Worm (Caenorhabditis elegans) whole organism, L3 larva: Measurements from ENCODE around the gene F33C8.4.

Experiments used
- R02D3.7 ChIP-seq: fragments of 150-350 bp; optimal IDR thresholded peaks from 2 replicates; lab custom pipeline; 2014; ENCODE audit warnings: missing biosample characterization, missing genetic modification characterization
- ZK546.5 ChIP-seq: sonication (generic microtip); optimal IDR thresholded peaks from 2 replicates; lab custom pipeline; 2017; ENCODE audit warnings: missing biosample characterization, missing genetic modification characterization
- ama-1 ChIP-seq: fragments of 150-350 bp; optimal IDR thresholded peaks from 2 replicates; lab custom pipeline; 2018
- ceh-28 ChIP-seq: fragments of 150-350 bp; optimal IDR thresholded peaks from 2 replicates; lab custom pipeline; 2014; ENCODE audit warnings: missing biosample characterization, missing genetic modification reagents, missing genetic modification characterization
- ceh-9 ChIP-seq: sonication (generic microtip); optimal IDR thresholded peaks from 2 replicates; lab custom pipeline; 2018; ENCODE audit warnings: missing biosample characterization, missing genetic modification characterization
- daf-12 ChIP-seq: fragments of 150-350 bp; optimal IDR thresholded peaks from 2 replicates; lab custom pipeline; 2014; ENCODE audit warnings: missing biosample characterization, missing genetic modification reagents, missing genetic modification characterization
- egl-27 ChIP-seq: sonication (generic microtip); optimal IDR thresholded peaks from 4 replicates; lab custom pipeline; 2017; ENCODE audit warnings: missing biosample characterization, missing genetic modification reagents, missing genetic modification characterization
- egl-5 ChIP-seq: fragments of 150-350 bp; optimal IDR thresholded peaks from 2 replicates; lab custom pipeline; 2017; ENCODE audit warnings: missing biosample characterization, missing genetic modification reagents, missing genetic modification characterization, inconsistent platforms
- elt-1 ChIP-seq: fragments of 150-350 bp; optimal IDR thresholded peaks from 2 replicates; lab custom pipeline; 2014; ENCODE audit warnings: missing biosample characterization, missing genetic modification characterization
- elt-2 ChIP-seq: sonication (generic microtip); optimal IDR thresholded peaks from 2 replicates; lab custom pipeline; 2016; ENCODE audit warnings: missing genetic modification reagents, mild to moderate bottlenecking, missing genetic modification characterization, missing compliant biosample characterization
- elt-3 ChIP-seq, 3 experiments: fragments of 150-350 bp in 1 of 3; sonication (generic microtip) in 2 of 3; optimal IDR thresholded peaks; 2 replicates in 2 of 3; 4 replicates in 1 of 3; lab custom pipeline; 2014 to 2017; ENCODE audit warnings: missing biosample characterization in 3 of 3, missing genetic modification characterization in 3 of 3
- eor-1 ChIP-seq, 2 experiments: fragments of 150-350 bp; optimal IDR thresholded peaks; 2 replicates each; lab custom pipeline; 2014 to 2018; ENCODE audit warnings: missing biosample characterization in 2 of 2, missing genetic modification characterization in 2 of 2
- fkh-10 ChIP-seq: sonication (generic microtip); optimal IDR thresholded peaks from 2 replicates; lab custom pipeline; 2017; ENCODE audit warnings: missing biosample characterization, missing genetic modification reagents, missing genetic modification characterization
- fkh-2 ChIP-seq: fragments of 150-350 bp; optimal IDR thresholded peaks from 2 replicates; lab custom pipeline; 2014; ENCODE audit warnings: missing biosample characterization, missing genetic modification reagents, missing genetic modification characterization
- jun-1 ChIP-seq: fragments of 150-350 bp; optimal IDR thresholded peaks from 2 replicates; lab custom pipeline; 2014; ENCODE audit warnings: missing biosample characterization, missing genetic modification reagents, missing genetic modification characterization
- lin-39 ChIP-seq: fragments of 150-350 bp; optimal IDR thresholded peaks from 2 replicates; lab custom pipeline; 2018; ENCODE audit warnings: missing biosample characterization, missing genetic modification reagents, missing genetic modification characterization
- mdl-1 ChIP-seq: fragments of 150-350 bp; optimal IDR thresholded peaks from 2 replicates; lab custom pipeline; 2014; ENCODE audit warnings: missing biosample characterization, missing genetic modification characterization
- mml-1 ChIP-seq: fragments of 150-350 bp; sonication (generic microtip); optimal IDR thresholded peaks from 3 replicates; lab custom pipeline; 2014; ENCODE audit warnings: missing biosample characterization, missing genetic modification characterization
- nhr-11 ChIP-seq: fragments of 150-350 bp; optimal IDR thresholded peaks from 2 replicates; lab custom pipeline; 2014; ENCODE audit warnings: missing biosample characterization, missing genetic modification characterization
- nhr-12 ChIP-seq: fragments of 150-350 bp; optimal IDR thresholded peaks from 2 replicates; lab custom pipeline; 2014; ENCODE audit warnings: missing biosample characterization, missing genetic modification characterization
- nhr-237 ChIP-seq: fragments of 150-350 bp; optimal IDR thresholded peaks from 2 replicates; lab custom pipeline; 2014; ENCODE audit warnings: missing biosample characterization, missing genetic modification characterization
- nhr-25 ChIP-seq: sonication (generic microtip); optimal IDR thresholded peaks from 2 replicates; lab custom pipeline; 2017; ENCODE audit warnings: missing biosample characterization, missing genetic modification characterization
- nhr-28 ChIP-seq: fragments of 150-350 bp; optimal IDR thresholded peaks from 2 replicates; lab custom pipeline; 2014; ENCODE audit warnings: missing biosample characterization, missing genetic modification characterization
- nhr-43 ChIP-seq: sonication (generic microtip); optimal IDR thresholded peaks from 2 replicates; lab custom pipeline; 2016; ENCODE audit warnings: mild to moderate bottlenecking, missing genetic modification characterization, missing compliant biosample characterization; ENCODE audit not compliant: poor library complexity, severe bottlenecking
- nhr-67 ChIP-seq: fragments of 150-350 bp; optimal IDR thresholded peaks from 2 replicates; lab custom pipeline; 2014; ENCODE audit warnings: missing biosample characterization, missing genetic modification characterization
- nhr-76 ChIP-seq: fragments of 150-350 bp; sonication (generic microtip); optimal IDR thresholded peaks from 5 replicates; lab custom pipeline; 2014; ENCODE audit warnings: missing biosample characterization, missing genetic modification characterization
- pqm-1 ChIP-seq: fragments of 150-350 bp; optimal IDR thresholded peaks from 2 replicates; lab custom pipeline; 2017; ENCODE audit warnings: missing biosample characterization, missing genetic modification characterization, inconsistent platforms
- sea-2 ChIP-seq: fragments of 150-350 bp; sonication (generic microtip); optimal IDR thresholded peaks from 4 replicates; lab custom pipeline; 2014; ENCODE audit warnings: missing biosample characterization, missing genetic modification reagents, missing genetic modification characterization
- tbx-2 ChIP-seq: sonication (generic microtip); optimal IDR thresholded peaks from 2 replicates; lab custom pipeline; 2016; ENCODE audit warnings: mild to moderate bottlenecking, missing genetic modification characterization, missing compliant biosample characterization
- unc-62 ChIP-seq: fragments of 150-350 bp; sonication (generic microtip); optimal IDR thresholded peaks from 4 replicates; lab custom pipeline; 2014; ENCODE audit warnings: missing biosample characterization, missing genetic modification reagents, missing genetic modification characterization
- ztf-11 ChIP-seq: fragments of 150-350 bp; optimal IDR thresholded peaks from 2 replicates; lab custom pipeline; 2014; ENCODE audit warnings: missing biosample characterization, missing genetic modification characterization

The F33C8.4 gene

ce11 chrX:14715459-14715858 lies 16.6 kb upstream of the F33C8.4 start:
- TF ChIP-seq pqm-1 (tag; lab: Kevin White, UChicago) (no peak), ztf-11 (tag; lab: Kevin White, UChicago) (no peak), sea-2 (GFP tag; lab: Kevin White, UChicago) (no peak)

ce11 chrX:14717782-14718181 lies 14.3 kb upstream of the F33C8.4 start:
- TF ChIP-seq elt-1 (tag; lab: Kevin White, UChicago) (no peak), nhr-67 (tag; lab: Kevin White, UChicago) (no peak), pqm-1 (tag; lab: Kevin White, UChicago) (no peak), elt-3 (tag; optimal IDR thresholded peaks at IDR 0.05; lab: Kevin White, UChicago) (no peak), ZK546.5 (no peak), nhr-237 (tag; lab: Kevin White, UChicago) (no peak), ceh-28 (tag; lab: Kevin White, UChicago) (no peak), nhr-12 (tag; lab: Kevin White, UChicago) (no peak), elt-2 (no peak), mml-1 (tag; lab: Kevin White, UChicago) (no peak), R02D3.7 (tag; lab: Kevin White, UChicago) (no peak), jun-1 (tag; lab: Kevin White, UChicago) (no peak), nhr-11 (tag; lab: Kevin White, UChicago) (no peak), mdl-1 (no peak), sea-2 (GFP tag; lab: Kevin White, UChicago) (no peak)

- no peak for TF ChIP-seq lin-39
- TF ChIP-seq mml-1 (tag; lab: Kevin White, UChicago): no peak
Observed at ce11 chrX:14721098-14721497, 11.0 kb upstream of the F33C8.4 start, which contains the start of gene F33C8.2. Gene F33C8.2, plus strand, starts transcription at chrX:14721398.

- TF ChIP-seq fkh-10: no peak
- TF ChIP-seq jun-1 (tag; lab: Kevin White, UChicago): no peak
- TF ChIP-seq ama-1: no peak
- TF ChIP-seq egl-27 (tag; lab: Kevin White, UChicago): no peak
- TF ChIP-seq ztf-11 (tag; lab: Kevin White, UChicago): no peak
- TF ChIP-seq elt-2: no peak
- TF ChIP-seq daf-12: no peak
Observed at ce11 chrX:14724935-14725334, 7.1 kb upstream of the F33C8.4 start.

- TF ChIP-seq mml-1 (tag; lab: Kevin White, UChicago) (no peak), fkh-2 (tag; lab: Kevin White, UChicago) (no peak)
Observed at ce11 chrX:14729319-14729718, 2.8 kb upstream of the F33C8.4 start, which contains the start of gene tsp-8. Gene tsp-8, minus strand, starts transcription at chrX:14729503.

ce11 chrX:14736220-14736619 lies 4.1 kb downstream of the F33C8.4 start:
- no peak for TF ChIP-seq R02D3.7 (tag; lab: Kevin White, UChicago)
- TF ChIP-seq nhr-25 (tag; lab: Kevin White, UChicago): no peak
- TF ChIP-seq nhr-76 (tag; lab: Kevin White, UChicago): no peak
- TF ChIP-seq ama-1: no peak
- TF ChIP-seq egl-27 (tag; lab: Kevin White, UChicago): no peak
- TF ChIP-seq unc-62 (GFP tag; lab: Kevin White, UChicago): no peak
- TF ChIP-seq egl-5 (tag; lab: Kevin White, UChicago): no peak
- TF ChIP-seq tbx-2 (tag; lab: Kevin White, UChicago): no peak
- TF ChIP-seq mml-1 (tag; lab: Kevin White, UChicago): no peak
- TF ChIP-seq elt-3 (tag; optimal IDR thresholded peaks at IDR 0.05; lab: Kevin White, UChicago): no peak
- no peak for TF ChIP-seq eor-1 (tag; optimal IDR thresholded peaks at IDR 0.05; lab: Kevin White, UChicago)
- no peak for TF ChIP-seq nhr-28 (tag; lab: Kevin White, UChicago)
- TF ChIP-seq nhr-43 (tag; lab: Kevin White, UChicago): no peak
- no peak for TF ChIP-seq sea-2 (GFP tag; lab: Kevin White, UChicago)
- no peak for TF ChIP-seq ceh-28 (tag; lab: Kevin White, UChicago)
- TF ChIP-seq elt-2: no peak
- TF ChIP-seq ceh-9: no peak
- no peak for TF ChIP-seq nhr-67 (tag; lab: Kevin White, UChicago)
